Fruit fly (Drosophila melanogaster) ovary, adult (tissue): ENCODE results near the gene zye.
A peak's percentile ranks its signal among the peaks of the same experiment; 100 is the strongest.

ENCODE experiments used
- CG17801 ChIP-seq: fragments of 200-800 bp; optimal IDR thresholded peaks from 2 replicates; lab custom pipeline; 2019; ENCODE audit warnings: missing biosample characterization, mild to moderate bottlenecking, missing genetic modification characterization, moderate library complexity; ENCODE audit not compliant: partially characterized antibody

Gene zye

DNA sequence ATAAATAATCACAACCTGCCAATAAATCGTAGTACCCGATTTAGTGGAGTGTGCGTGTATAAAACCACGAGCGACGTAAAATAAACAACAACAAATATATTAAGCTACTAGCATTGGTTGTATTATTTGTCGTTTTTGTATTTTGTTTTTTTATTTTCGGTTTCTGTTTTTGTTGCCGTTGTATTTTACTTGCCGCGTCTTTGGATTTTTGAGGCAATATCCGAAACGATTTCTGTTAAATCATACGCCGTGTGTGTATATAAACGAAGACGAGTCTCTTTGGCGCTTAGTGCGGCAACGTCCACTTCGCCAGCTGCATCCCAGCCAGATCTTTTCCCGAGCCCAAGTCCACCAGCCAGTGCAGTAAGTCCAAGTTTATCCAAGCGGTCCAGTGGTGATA is at the start of gene zye:
Gene zye (plus strand): TSS at position 301 of the 400 bp plus-strand sequence.
- no peak for TF ChIP-seq CG17801 (GFP tag; lab: Kevin White, UChicago)

DNA sequence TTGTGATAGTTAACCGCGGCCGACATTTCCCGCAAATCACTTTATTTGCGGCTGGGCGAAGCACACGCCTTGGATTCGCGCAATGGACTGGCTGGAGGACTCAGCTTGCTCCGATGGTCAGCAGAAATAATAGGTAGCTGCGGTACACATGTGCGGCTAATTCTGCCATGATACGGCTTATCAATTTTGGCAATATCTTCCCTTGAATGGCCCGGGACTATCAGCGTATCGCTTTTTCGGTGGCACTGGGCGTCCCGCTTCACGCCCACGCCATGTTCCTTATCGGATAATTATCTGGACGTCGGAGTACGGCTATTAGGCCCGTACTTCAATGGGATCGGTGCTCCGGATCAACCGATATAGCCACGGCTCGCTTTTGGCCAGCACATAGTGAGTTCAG is 47.3 kb upstream of the zye start:
- no peak for TF ChIP-seq CG17801 (GFP tag; lab: Kevin White, UChicago)

dm6 chr3L:20366674-20367372 is 46.6 kb upstream of the zye start, which contains the start of the genes Toll-9 and in:
Gene Toll-9, minus strand, starts transcription at chr3L:20366724.
Gene in, plus strand, starts transcription at chr3L:20367198.
- no peak for TF ChIP-seq CG17801 (GFP tag; lab: Kevin White, UChicago)

- no peak for TF ChIP-seq CG17801 (GFP tag; lab: Kevin White, UChicago)
Measured at dm6 chr3L:20370013-20370412, 43.4 kb upstream of the zye start, which contains the start of gene CG13247. Gene CG13247, plus strand, starts transcription at chr3L:20370313.

dm6 chr3L:20375467-20375866 is 37.9 kb upstream of the zye start:
- TF ChIP-seq CG17801 (GFP tag; lab: Kevin White, UChicago) = no peak

dm6 chr3L:20375878-20376563 is 37.4 kb upstream of the zye start, which contains the start of the genes Ide and RhoBTB:
Gene Ide, minus strand, starts transcription at chr3L:20375896.
Gene RhoBTB, plus strand, starts transcription at chr3L:20376242.
- peak; percentile 45 for TF ChIP-seq CG17801 (GFP tag; lab: Kevin White, UChicago)

dm6 chr3L:20376564-20376920 is 36.9 kb upstream of the zye start:
- no peak for TF ChIP-seq CG17801 (GFP tag; lab: Kevin White, UChicago)

DNA sequence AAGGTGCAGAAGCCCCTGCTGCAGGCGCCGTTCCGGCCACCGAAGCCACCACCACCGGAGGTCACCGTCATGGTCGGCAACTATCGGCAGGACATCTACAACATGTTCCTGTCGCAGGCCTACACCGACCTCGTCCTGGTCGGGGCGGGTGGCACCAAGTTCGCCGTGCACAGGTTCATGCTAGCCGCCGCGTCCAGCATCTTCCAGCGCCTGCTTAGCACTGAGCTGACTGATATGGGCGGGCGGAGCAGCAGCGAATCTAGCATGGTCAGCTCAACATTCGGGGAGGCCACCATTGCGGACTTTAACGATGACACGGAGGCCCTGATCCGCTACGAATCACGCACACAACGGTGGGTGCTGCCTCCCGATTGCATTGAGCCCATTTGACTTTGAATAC is 33.9 kb upstream of the zye start:
- no peak for TF ChIP-seq CG17801 (GFP tag; lab: Kevin White, UChicago)

dm6 chr3L:20384086-20384810 is 29.2 kb upstream of the zye start, which contains the start of the genes CG5498 and fbl:
Gene CG5498, minus strand, starts transcription at chr3L:20384109.
Gene fbl, plus strand, starts transcription at chr3L:20384429.
- peak; percentile 76 for TF ChIP-seq CG17801 (GFP tag; lab: Kevin White, UChicago)

- TF ChIP-seq CG17801 (GFP tag; lab: Kevin White, UChicago) = no peak
Measured at dm6 chr3L:20385006-20385405, 28.4 kb upstream of the zye start.

- TF ChIP-seq CG17801 (GFP tag; lab: Kevin White, UChicago) = no peak
Measured at dm6 chr3L:20385408-20385807, 28.0 kb upstream of the zye start.

- TF ChIP-seq CG17801 (GFP tag; lab: Kevin White, UChicago) = no peak
Measured at dm6 chr3L:20385969-20386370, 27.4 kb upstream of the zye start.

DNA sequence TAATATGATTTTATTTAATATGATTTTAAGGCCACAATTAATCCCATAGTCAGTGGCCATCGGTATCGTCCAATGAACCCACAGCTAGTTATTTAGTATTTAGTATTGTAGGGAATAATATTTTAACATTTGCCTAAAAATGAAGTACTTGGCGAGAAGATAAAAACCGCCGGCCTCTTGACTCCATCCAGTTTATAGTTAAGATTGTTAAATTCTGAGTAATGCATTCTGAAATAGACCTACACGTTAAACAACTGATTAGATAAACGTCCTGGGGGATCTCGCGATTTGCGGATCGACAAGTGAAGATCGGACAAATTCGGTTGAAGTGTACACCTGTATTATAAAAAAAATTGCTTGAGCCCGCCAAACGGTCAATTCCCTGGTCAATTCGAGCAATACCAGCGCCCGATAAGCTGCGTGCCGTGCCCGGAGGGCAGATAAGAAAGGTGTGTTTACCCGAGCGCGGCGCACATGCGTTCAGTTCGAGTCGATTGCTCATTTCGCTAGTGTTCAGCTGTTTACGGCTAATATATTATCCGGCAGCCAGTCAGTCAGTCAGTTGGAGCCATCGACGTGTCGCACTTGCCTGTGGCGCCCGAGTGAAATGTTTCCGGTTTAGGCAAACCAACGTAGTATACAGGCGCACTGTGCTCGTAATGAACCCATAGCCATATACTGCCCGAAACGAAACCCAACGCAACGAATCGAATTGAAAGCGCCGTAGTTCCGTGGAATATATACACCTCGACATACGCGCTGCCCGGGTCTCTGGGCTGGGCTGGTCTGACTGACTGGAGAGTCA is 26.2 kb upstream of the zye start:
- TF ChIP-seq CG17801 (GFP tag; lab: Kevin White, UChicago) = no peak

- TF ChIP-seq CG17801 (GFP tag; lab: Kevin White, UChicago) = no peak
Measured at dm6 chr3L:20387843-20388163, 25.6 kb upstream of the zye start.
